Fruit fly (Drosophila melanogaster) whole organism, prepupa: ENCODE measurements around the gene CG17129.

Source experiments
- Blimp-1 ChIP-seq: fragments of 200-800 bp; sonication (Bioruptor generic); optimal IDR thresholded peaks from 3 replicates; lab custom pipeline; 2017; ENCODE audit warnings: missing biosample characterization, missing genetic modification characterization, mild to moderate bottlenecking, moderate library complexity, missing genetic modification reagents
- CG11294 ChIP-seq: fragments of 200-800 bp; sonication (Bioruptor generic); IDR thresholded peaks from 2 replicates; pipeline ENCODE4 v1.3.6; 2022; ENCODE audit warnings: missing biosample characterization, missing genetic modification characterization
- CG11902 ChIP-seq: fragments of 200-800 bp; sonication (Bioruptor generic); optimal IDR thresholded peaks from 3 replicates; lab custom pipeline; 2016; ENCODE audit warnings: missing biosample characterization, missing genetic modification characterization
- CG31627 ChIP-seq: fragments of 200-800 bp; sonication (Bioruptor generic); optimal IDR thresholded peaks from 3 replicates; lab custom pipeline; 2016; ENCODE audit warnings: missing biosample characterization, missing genetic modification characterization
- CG34406 ChIP-seq: fragments of 200-800 bp; sonication (Bioruptor generic); optimal IDR thresholded peaks from 3 replicates; lab custom pipeline; 2016; ENCODE audit warnings: missing biosample characterization, missing genetic modification characterization
- CG6792 ChIP-seq: fragments of 200-800 bp; sonication (Bioruptor generic); optimal IDR thresholded peaks from 3 replicates; lab custom pipeline; 2016; ENCODE audit warnings: missing biosample characterization, missing genetic modification characterization
- CG8319 ChIP-seq: fragments of 200-800 bp; sonication (Bioruptor generic); optimal IDR thresholded peaks from 3 replicates; lab custom pipeline; 2016; ENCODE audit warnings: missing biosample characterization, missing genetic modification characterization
- Ets96B ChIP-seq: fragments of 200-800 bp; optimal IDR thresholded peaks from 2 replicates; lab custom pipeline; 2019; ENCODE audit warnings: missing biosample characterization, mild to moderate bottlenecking, missing genetic modification characterization, moderate library complexity
- Hr39 ChIP-seq: fragments of 200-800 bp; sonication (Bioruptor generic); optimal IDR thresholded peaks from 2 replicates; lab custom pipeline; 2016; ENCODE audit warnings: missing biosample characterization, missing genetic modification characterization
- OdsH ChIP-seq: fragments of 200-800 bp; sonication (Bioruptor generic); optimal IDR thresholded peaks from 3 replicates; lab custom pipeline; 2016; ENCODE audit warnings: missing biosample characterization, missing genetic modification characterization
- Smox ChIP-seq: fragments of 200-800 bp; sonication (Bioruptor generic); optimal IDR thresholded peaks from 3 replicates; lab custom pipeline; 2016; ENCODE audit warnings: missing biosample characterization, missing genetic modification characterization
- Sox14 ChIP-seq: fragments of 200-800 bp; sonication (Bioruptor generic); optimal IDR thresholded peaks from 3 replicates; lab custom pipeline; 2016; ENCODE audit warnings: missing biosample characterization, missing genetic modification characterization
- lz ChIP-seq: fragments of 200-800 bp; sonication (Bioruptor generic); optimal IDR thresholded peaks from 3 replicates; lab custom pipeline; 2016; ENCODE audit warnings: missing biosample characterization, missing genetic modification characterization

DNA sequence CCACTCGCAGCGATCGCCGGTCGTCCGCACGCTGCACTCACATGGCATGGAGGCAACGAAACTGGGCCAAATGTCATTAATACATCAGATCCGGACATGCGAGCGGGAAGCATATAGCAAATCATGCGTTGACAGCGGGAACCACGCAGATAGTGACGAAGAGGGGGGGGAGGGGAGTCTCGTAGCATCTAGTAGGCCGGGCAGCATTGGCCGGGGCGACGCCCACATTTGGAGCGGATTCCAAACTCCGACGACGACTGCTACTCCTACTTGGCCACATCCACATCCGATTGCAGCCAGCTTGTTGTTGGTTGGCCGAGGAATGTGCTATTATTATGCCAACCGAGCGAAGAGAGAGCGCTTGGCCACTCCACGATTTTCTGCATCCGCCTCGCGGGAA lies 44.6 kb downstream of the CG17129 start:
- TF ChIP-seq CG6792 (GFP tag; lab: Kevin White, UChicago) (no peak), CG34406 (no peak), lz (GFP tag; lab: Kevin White, UChicago) (no peak), CG11294 (GFP tag; lab: Robert Waterston, UW) (no peak), OdsH (GFP tag; lab: Kevin White, UChicago) (no peak), Smox (GFP tag; lab: Kevin White, UChicago) (no peak), Hr39 (no peak), Ets96B (tag; lab: Kevin White, UChicago) (no peak), CG11902 (GFP tag; lab: Kevin White, UChicago) (no peak), Sox14 (no peak), CG8319 (GFP tag; lab: Kevin White, UChicago) (no peak), Blimp-1 (GFP tag; lab: Kevin White, UChicago) (no peak), CG31627 (GFP tag; lab: Kevin White, UChicago) (no peak)
